Fruit fly (Drosophila melanogaster) whole organism, embryonic: ENCODE measurements around the gene CG13373.
A peak's percentile ranks its signal among the peaks of the same experiment; 100 is the strongest.

Experiments used
- Bdp1 ChIP-seq: fragments of 200-800 bp; sonication (Bioruptor generic); optimal IDR thresholded peaks from 3 replicates; lab custom pipeline; 2016; ENCODE audit warnings: missing biosample characterization, missing genetic modification characterization
- C15 ChIP-seq: fragments of 200-800 bp; sonication (Bioruptor generic); IDR thresholded peaks from 3 replicates; pipeline ENCODE4 v1.3.6; 2022; ENCODE audit warnings: missing biosample characterization, missing genetic modification characterization
- CG11085 ChIP-seq: fragments of 200-800 bp; sonication (Bioruptor generic); IDR thresholded peaks from 2 replicates; pipeline ENCODE4 v1.3.6; 2022; ENCODE audit warnings: missing biosample characterization, missing genetic modification characterization
- CG11247 ChIP-seq: fragments of 200-800 bp; sonication (Bioruptor generic); IDR thresholded peaks from 2 replicates; pipeline ENCODE4 v1.3.6; 2022; ENCODE audit warnings: missing biosample characterization, missing genetic modification characterization
- CG11560 ChIP-seq: fragments of 200-800 bp; sonication (Bioruptor generic); IDR thresholded peaks from 3 replicates; pipeline ENCODE4 v1.3.6; 2022; ENCODE audit warnings: missing biosample characterization, missing genetic modification characterization
- CG12155 ChIP-seq: fragments of 200-800 bp; sonication (Bioruptor generic); optimal IDR thresholded peaks from 3 replicates; lab custom pipeline; 2016; ENCODE audit warnings: missing biosample characterization, missing genetic modification characterization
- CG15073 ChIP-seq: fragments of 200-800 bp; sonication (Bioruptor generic); optimal IDR thresholded peaks from 2 replicates; lab custom pipeline; 2016; ENCODE audit warnings: missing biosample characterization, missing genetic modification characterization
- CG16813 ChIP-seq: fragments of 200-800 bp; sonication (Bioruptor generic); IDR thresholded peaks from 3 replicates; pipeline ENCODE4 v1.3.6; 2022; ENCODE audit warnings: missing biosample characterization, missing genetic modification characterization; ENCODE audit not compliant: partially characterized antibody
- CG16863 ChIP-seq: fragments of 200-800 bp; sonication (Bioruptor generic); optimal IDR thresholded peaks from 3 replicates; lab custom pipeline; 2016; ENCODE audit warnings: missing biosample characterization, missing genetic modification characterization
- CG17829 ChIP-seq: fragments of 200-800 bp; optimal IDR thresholded peaks from 2 replicates; lab custom pipeline; 2019; ENCODE audit warnings: missing biosample characterization, mild to moderate bottlenecking, missing genetic modification characterization, moderate library complexity
- CG30431 ChIP-seq: fragments of 200-800 bp; sonication (Bioruptor generic); optimal IDR thresholded peaks from 2 replicates; lab custom pipeline; 2017; ENCODE audit warnings: missing biosample characterization, missing genetic modification characterization
- CG3995 ChIP-seq: fragments of 200-800 bp; sonication (Bioruptor generic); optimal IDR thresholded peaks from 3 replicates; lab custom pipeline; 2016; ENCODE audit warnings: missing biosample characterization, missing genetic modification characterization
- CG4424 ChIP-seq: fragments of 200-800 bp; sonication (Bioruptor generic); optimal IDR thresholded peaks from 3 replicates; lab custom pipeline; 2016; ENCODE audit warnings: missing biosample characterization, missing genetic modification characterization
- CG5180 ChIP-seq: fragments of 200-800 bp; sonication (Bioruptor generic); optimal IDR thresholded peaks from 3 replicates; lab custom pipeline; 2017; ENCODE audit warnings: missing biosample characterization, missing genetic modification characterization, mild to moderate bottlenecking, moderate library complexity, missing genetic modification reagents
- CG5245 ChIP-seq: fragments of 200-800 bp; sonication (Bioruptor generic); optimal IDR thresholded peaks from 3 replicates; lab custom pipeline; 2016; ENCODE audit warnings: missing biosample characterization, missing genetic modification characterization
- CG5953 ChIP-seq: fragments of 200-800 bp; sonication (Bioruptor generic); IDR thresholded peaks from 2 replicates; pipeline ENCODE4 v1.3.6; 2022; ENCODE audit warnings: missing biosample characterization, missing genetic modification characterization
- CG7556 ChIP-seq: fragments of 200-800 bp; sonication (Bioruptor generic); optimal IDR thresholded peaks from 2 replicates; lab custom pipeline; 2017; ENCODE audit warnings: missing biosample characterization, mild to moderate bottlenecking, missing genetic modification characterization
- Drgx ChIP-seq: fragments of 200-800 bp; sonication (Bioruptor generic); IDR thresholded peaks from 2 replicates; pipeline ENCODE4 v1.3.6; 2022; ENCODE audit warnings: missing biosample characterization, missing genetic modification characterization
- Optix ChIP-seq: fragments of 200-800 bp; sonication (Bioruptor generic); IDR thresholded peaks from 3 replicates; pipeline ENCODE4 v1.3.6; 2022; ENCODE audit warnings: missing biosample characterization, missing genetic modification characterization
- Pdp1 ChIP-seq, 2 experiments: fragments of 200-800 bp; sonication (Bioruptor generic); optimal IDR thresholded peaks; 3 replicates each; lab custom pipeline; 2016; ENCODE audit warnings: missing biosample characterization in 2 of 2, missing genetic modification characterization in 2 of 2, mild to moderate bottlenecking in 1 of 2, moderate library complexity in 1 of 2
- Ptx1 ChIP-seq: fragments of 200-800 bp; sonication (Bioruptor generic); IDR thresholded peaks from 2 replicates; pipeline ENCODE4 v1.3.6; 2022; ENCODE audit warnings: missing biosample characterization, missing genetic modification characterization
- Side ChIP-seq: fragments of 200-800 bp; sonication (Bioruptor generic); optimal IDR thresholded peaks from 2 replicates; lab custom pipeline; 2016; ENCODE audit warnings: missing biosample characterization, missing genetic modification characterization
- ara ChIP-seq: fragments of 200-800 bp; sonication (Bioruptor generic); IDR thresholded peaks from 2 replicates; pipeline ENCODE4 v1.3.6; 2022; ENCODE audit warnings: missing biosample characterization, missing genetic modification characterization
- az2 ChIP-seq: fragments of 200-800 bp; sonication (Bioruptor generic); optimal IDR thresholded peaks from 3 replicates; lab custom pipeline; 2016; ENCODE audit warnings: missing biosample characterization, missing genetic modification characterization
- chif ChIP-seq, 2 experiments: fragments of 200-800 bp; sonication (Bioruptor generic); optimal IDR thresholded peaks; 3 replicates each; lab custom pipeline; 2016; ENCODE audit warnings: missing biosample characterization in 2 of 2, missing genetic modification characterization in 2 of 2
- chn ChIP-seq: fragments of 200-800 bp; sonication (Bioruptor generic); optimal IDR thresholded peaks from 2 replicates; lab custom pipeline; 2016; ENCODE audit warnings: missing biosample characterization, missing genetic modification characterization
- cwo ChIP-seq: fragments of 200-800 bp; sonication (Bioruptor generic); optimal IDR thresholded peaks from 3 replicates; lab custom pipeline; 2017; ENCODE audit warnings: missing biosample characterization, missing genetic modification characterization, mild to moderate bottlenecking, moderate library complexity, missing genetic modification reagents
- ftz-f1 ChIP-seq: fragments of 200-800 bp; sonication (Bioruptor generic); optimal IDR thresholded peaks from 2 replicates; lab custom pipeline; 2016; ENCODE audit warnings: missing biosample characterization, missing genetic modification characterization
- gro ChIP-seq: fragments of 200-800 bp; sonication (Bioruptor generic); optimal IDR thresholded peaks from 2 replicates; lab custom pipeline; 2016; ENCODE audit warnings: missing biosample characterization, missing genetic modification characterization
- h ChIP-seq: fragments of >200 bp; optimal IDR thresholded peaks from 2 replicates; lab custom pipeline; 2017
- insv ChIP-seq, 2 experiments: fragments of 200-800 bp; sonication (Bioruptor generic); optimal IDR thresholded peaks; 3 replicates each; lab custom pipeline; 2016 to 2018; ENCODE audit warnings: missing biosample characterization in 2 of 2, missing genetic modification characterization in 2 of 2
- kni ChIP-seq: fragments of 200-800 bp; sonication (Bioruptor generic); optimal IDR thresholded peaks from 3 replicates; lab custom pipeline; 2017; ENCODE audit warnings: mild to moderate bottlenecking, missing biosample characterization, missing genetic modification reagents, missing genetic modification characterization
- lmd ChIP-seq: fragments of 200-800 bp; sonication (Bioruptor generic); IDR thresholded peaks from 2 replicates; pipeline ENCODE4 v1.3.6; 2022; ENCODE audit warnings: missing biosample characterization, missing genetic modification characterization
- lola ChIP-seq, 3 experiments: fragments of >200 bp in 2 of 3; fragments of 200-800 bp in 1 of 3; sonication (Bioruptor generic) in 1 of 3; optimal IDR thresholded peaks; 2 replicates each; lab custom pipeline; 2017 to 2019; ENCODE audit warnings: missing biosample characterization in 3 of 3, missing genetic modification characterization in 3 of 3, mild to moderate bottlenecking in 1 of 3, moderate library complexity in 1 of 3
- mld ChIP-seq: fragments of 200-800 bp; sonication (Bioruptor generic); IDR thresholded peaks from 3 replicates; pipeline ENCODE4 v1.3.6; 2022; ENCODE audit warnings: missing biosample characterization, missing genetic modification characterization; ENCODE audit not compliant: partially characterized antibody
- nom ChIP-seq: fragments of 200-800 bp; sonication (Bioruptor generic); optimal IDR thresholded peaks from 2 replicates; lab custom pipeline; 2017; ENCODE audit warnings: missing biosample characterization, missing genetic modification characterization, mild to moderate bottlenecking, moderate library complexity, missing genetic modification reagents
- pan ChIP-seq, 4 experiments: fragments of >200 bp in 3 of 4; fragments of 200-800 bp in 1 of 4; sonication (Bioruptor generic) in 1 of 4; optimal IDR thresholded peaks in 3 of 4; IDR thresholded peaks in 1 of 4; 2 replicates each; pipeline versions ENCODE4 v1.3.6 to Lab custom; 2017 to 2022; ENCODE audit warnings: missing biosample characterization in 2 of 4, missing genetic modification characterization in 2 of 4, mixed read lengths in 1 of 4
- pho ChIP-seq: fragments of 200-800 bp; sonication (Bioruptor generic); optimal IDR thresholded peaks from 2 replicates; lab custom pipeline; 2016; ENCODE audit warnings: missing biosample characterization, missing genetic modification characterization
- phol ChIP-seq: fragments of 200-800 bp; sonication (Bioruptor generic); optimal IDR thresholded peaks from 3 replicates; lab custom pipeline; 2018; ENCODE audit warnings: missing biosample characterization, mild to moderate bottlenecking, missing genetic modification characterization, moderate library complexity
- pnt ChIP-seq: fragments of 200-800 bp; sonication (Bioruptor generic); optimal IDR thresholded peaks from 3 replicates; lab custom pipeline; 2016; ENCODE audit warnings: missing biosample characterization, missing genetic modification characterization
- prd ChIP-seq, 3 experiments: fragments of >200 bp in 2 of 3; fragments of 200-800 bp in 1 of 3; sonication (Bioruptor generic) in 1 of 3; optimal IDR thresholded peaks in 2 of 3; IDR thresholded peaks in 1 of 3; 2 replicates in 2 of 3; 3 replicates in 1 of 3; pipeline versions ENCODE4 v1.3.6 to Lab custom; 2017 to 2022; ENCODE audit warnings: missing biosample characterization in 1 of 3, missing genetic modification characterization in 1 of 3
- pum ChIP-seq: fragments of 200-800 bp; sonication (Bioruptor generic); optimal IDR thresholded peaks from 2 replicates; lab custom pipeline; 2016; ENCODE audit warnings: missing biosample characterization, missing genetic modification characterization
- pzg ChIP-seq: fragments of 200-800 bp; sonication (Bioruptor generic); optimal IDR thresholded peaks from 3 replicates; lab custom pipeline; 2018; ENCODE audit warnings: missing biosample characterization, mild to moderate bottlenecking, missing genetic modification characterization, moderate library complexity
- scrt ChIP-seq: fragments of 200-800 bp; sonication (Bioruptor generic); optimal IDR thresholded peaks from 2 replicates; lab custom pipeline; 2018; ENCODE audit warnings: missing biosample characterization, mild to moderate bottlenecking, missing genetic modification characterization, moderate library complexity
- sens ChIP-seq: fragments of 200-800 bp; sonication (Bioruptor generic); peaks from one replicate; lab custom pipeline; 2016; ENCODE audit warnings: missing biosample characterization, missing genetic modification characterization
- sisA ChIP-seq: fragments of 200-800 bp; sonication (Bioruptor generic); IDR thresholded peaks from 2 replicates; pipeline ENCODE4 v1.3.6; 2022; ENCODE audit warnings: missing biosample characterization, missing genetic modification characterization
- trh ChIP-seq: fragments of 200-800 bp; sonication (Bioruptor generic); optimal IDR thresholded peaks from 2 replicates; lab custom pipeline; 2016; ENCODE audit warnings: missing biosample characterization, missing genetic modification characterization
- unpg ChIP-seq: fragments of 200-800 bp; sonication (Bioruptor generic); optimal IDR thresholded peaks from 3 replicates; lab custom pipeline; 2018; ENCODE audit warnings: missing biosample characterization, mild to moderate bottlenecking, missing genetic modification characterization, moderate library complexity
- vnd ChIP-seq: fragments of 200-800 bp; sonication (Bioruptor generic); IDR thresholded peaks from 3 replicates; pipeline ENCODE4 v1.3.6; 2022; ENCODE audit warnings: missing biosample characterization, missing genetic modification characterization; ENCODE audit not compliant: partially characterized antibody

CG13373 gene

dm6 chrX:526479-527071 lies 49.8 kb downstream of the CG13373 start (continued):
- TF ChIP-seq prd (optimal IDR thresholded peaks at IDR 0.05; lab: Kevin White, UChicago): no peak
- TF ChIP-seq prd (GFP tag; IDR thresholded peaks at IDR 0.05; lab: Robert Waterston, UW): peak; percentile 93
- TF ChIP-seq pzg (GFP tag; lab: Kevin White, UChicago): no peak
- peak in 1 of 3 experiments; percentile 85 for TF ChIP-seq lola (GFP tag; optimal IDR thresholded peaks at IDR 0.05; lab: Kevin White, UChicago)
- TF ChIP-seq kni: no peak
- TF ChIP-seq Bdp1 (GFP tag; lab: Kevin White, UChicago): peak; percentile 9
- no peak for TF ChIP-seq pan (optimal IDR thresholded peaks at IDR 0.05; lab: Kevin White, UChicago)
- TF ChIP-seq pan (GFP tag; optimal IDR thresholded peaks at IDR 0.05 in 1 of 2, IDR thresholded peaks at IDR 0.05 in 1 of 2): no peak
- no peak for TF ChIP-seq CG5953 (GFP tag; lab: Robert Waterston, UW)
- TF ChIP-seq unpg (GFP tag; lab: Kevin White, UChicago): peak; percentile 37
- no peak for TF ChIP-seq ftz-f1 (GFP tag; lab: Kevin White, UChicago)
- no peak for TF ChIP-seq CG15073 (GFP tag; lab: Kevin White, UChicago)
- TF ChIP-seq CG11085 (GFP tag; lab: Robert Waterston, UW): no peak
- no peak for TF ChIP-seq vnd (GFP tag; lab: Robert Waterston, UW)
- no peak for TF ChIP-seq Ptx1 (GFP tag; lab: Robert Waterston, UW)
- peak in 1 of 2 experiments; percentile 84 for TF ChIP-seq insv (GFP tag; optimal IDR thresholded peaks at IDR 0.05; lab: Kevin White, UChicago)
- no peak for TF ChIP-seq CG3995 (GFP tag; lab: Kevin White, UChicago)
- TF ChIP-seq sisA (GFP tag; lab: Robert Waterston, UW): no peak
- no peak for TF ChIP-seq CG16813 (GFP tag; lab: Robert Waterston, UW)
- TF ChIP-seq phol (tag; lab: Kevin White, UChicago): peak; percentile 74
- peak; percentile 74 for TF ChIP-seq ara (GFP tag; lab: Robert Waterston, UW)
- no peak for TF ChIP-seq pho (GFP tag; lab: Kevin White, UChicago)
- TF ChIP-seq CG30431 (GFP tag; lab: Kevin White, UChicago): peak; percentile 76
- no peak for TF ChIP-seq C15 (GFP tag; lab: Robert Waterston, UW)
- peak; percentile 49; the same call in 1 of the 3 replicates for TF ChIP-seq Optix (GFP tag; lab: Robert Waterston, UW)
- TF ChIP-seq pnt (GFP tag; lab: Kevin White, UChicago): peak; percentile 68
- no peak for TF ChIP-seq trh (GFP tag; lab: Kevin White, UChicago)
- TF ChIP-seq CG4424 (GFP tag; lab: Kevin White, UChicago): peak; percentile 67
- TF ChIP-seq Pdp1 (GFP tag; optimal IDR thresholded peaks at IDR 0.05; lab: Kevin White, UChicago): peak; percentile 36 to 61
- peak; percentile 75 for TF ChIP-seq chn (GFP tag; lab: Kevin White, UChicago)
- TF ChIP-seq CG5180: no peak
- no peak for TF ChIP-seq Drgx
- TF ChIP-seq mld (GFP tag; lab: Robert Waterston, UW): no peak
- peak; percentile 67 for TF ChIP-seq CG12155 (GFP tag; lab: Kevin White, UChicago)
- TF ChIP-seq CG5245 (GFP tag; lab: Kevin White, UChicago): peak; percentile 53
- peak; percentile 83 for TF ChIP-seq CG17829 (tag; lab: Kevin White, UChicago)
- TF ChIP-seq sens (GFP tag; lab: Kevin White, UChicago): peak; percentile 95
- peak; percentile 59 to 91 for TF ChIP-seq chif (GFP tag; optimal IDR thresholded peaks at IDR 0.05; lab: Kevin White, UChicago)
- TF ChIP-seq CG11247 (GFP tag; lab: Robert Waterston, UW): no peak
- TF ChIP-seq CG11560 (tag; lab: Robert Waterston, UW): no peak
- TF ChIP-seq lmd (GFP tag; lab: Robert Waterston, UW): peak; percentile 41; the same call in 1 of the 2 replicates
- TF ChIP-seq pum: peak; percentile 57
- no peak for TF ChIP-seq cwo (GFP tag; lab: Kevin White, UChicago)
- no peak for TF ChIP-seq h (lab: Kevin White, UChicago)
- no peak for TF ChIP-seq gro (GFP tag; lab: Kevin White, UChicago)
- TF ChIP-seq nom (GFP tag; lab: Kevin White, UChicago): no peak
- TF ChIP-seq az2 (GFP tag; lab: Kevin White, UChicago): peak; percentile 43
- TF ChIP-seq Side (GFP tag; lab: Kevin White, UChicago): peak; percentile 77
- TF ChIP-seq CG7556: peak; percentile 47
- no peak for TF ChIP-seq scrt (GFP tag; lab: Kevin White, UChicago)
- peak; percentile 64 for TF ChIP-seq CG16863 (GFP tag; lab: Kevin White, UChicago)
